Worm (Caenorhabditis elegans): ENCODE data around the gene sop-2.

DNA sequence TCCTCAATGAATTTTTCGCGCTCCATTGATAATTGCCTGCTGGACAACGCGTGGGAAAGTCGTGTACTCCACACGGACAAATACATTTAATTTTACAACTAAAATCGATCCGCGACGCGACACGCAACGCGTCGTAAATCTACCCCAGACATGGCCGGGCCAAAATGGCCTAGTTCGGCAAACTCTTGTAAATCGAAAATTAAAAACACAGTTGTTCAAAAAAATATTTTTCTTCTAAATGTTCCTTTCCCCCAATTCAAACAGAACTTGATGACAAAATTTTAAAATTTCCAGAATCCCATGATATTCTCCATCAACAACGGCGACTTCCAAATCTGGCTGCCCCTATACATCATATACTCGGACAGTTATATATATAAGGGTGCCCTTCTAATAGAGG, 10.8 kb upstream of the sop-2 start, which contains the start of gene sre-55:
- no peak for TF ChIP-seq W03F9.2 (tag; optimal IDR thresholded peaks at IDR 0.05)
- TF ChIP-seq him-1 (tag; optimal IDR thresholded peaks at IDR 0.05), result no peak
